Worm (Caenorhabditis elegans): ENCODE results near the gene scav-5.
A peak's percentile ranks its signal among the peaks of the same experiment; 100 is the strongest.

The scav-5 gene

ce11 chrX:9899426-9900131 lies 41.4 kb downstream of the scav-5 start, which contains the start of gene phf-34:
TSS of gene phf-34 (minus strand) at chrX:9899476.
- TF ChIP-seq ref-1 (GFP tag; conservative IDR thresholded peaks at IDR 0.05), result no peak
- peak; percentile 71 for TF ChIP-seq cog-1 (tag; optimal IDR thresholded peaks at IDR 0.05)

- no peak for TF ChIP-seq med-1 (GFP tag; optimal IDR thresholded peaks at IDR 0.05; ENCODE audit: insufficient read depth)
- no peak for TF ChIP-seq T22C8.4 (GFP tag; IDR thresholded peaks at IDR 0.05)
- TF ChIP-seq ztf-23 (GFP tag; IDR thresholded peaks at IDR 0.05), result no peak
- no peak for TF ChIP-seq ref-1 (GFP tag; conservative IDR thresholded peaks at IDR 0.05)
- no peak for TF ChIP-seq tab-1 (GFP tag; IDR thresholded peaks at IDR 0.05)
- no peak for TF ChIP-seq flt-1 (GFP tag; IDR thresholded peaks at IDR 0.05)
- no peak for TF ChIP-seq cog-1 (tag; optimal IDR thresholded peaks at IDR 0.05)
- no peak for TF ChIP-seq ztf-29 (GFP tag; IDR thresholded peaks at IDR 0.05)
- no peak for TF ChIP-seq klf-2 (GFP tag; conservative IDR thresholded peaks at IDR 0.05)
Observed at ce11 chrX:9905840-9906239, 47.7 kb downstream of the scav-5 start, which contains the start of gene F21G4.5. TSS of gene F21G4.5 (plus strand) at chrX:9906140.
